Worm (Caenorhabditis elegans): Measurements from ENCODE around the gene ced-4.

DNA sequence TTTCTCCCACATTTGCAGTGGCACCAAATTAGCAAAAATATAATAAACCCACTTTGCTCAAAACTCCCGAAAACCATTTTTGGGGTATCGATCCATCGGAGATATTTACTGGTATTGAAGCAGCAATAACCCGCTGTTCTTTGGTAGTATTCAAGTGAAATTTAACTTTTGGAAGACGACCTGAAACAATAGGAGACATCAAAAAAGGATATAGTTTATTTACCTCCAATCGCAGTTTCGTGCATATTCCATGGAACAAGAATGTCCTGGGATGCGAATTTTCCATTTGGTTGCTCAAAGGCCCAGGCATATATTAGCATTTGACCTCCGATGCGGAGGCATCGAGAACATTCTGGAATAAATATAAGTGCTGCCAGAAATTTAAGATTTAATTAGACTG, 21.3 kb downstream of the ced-4 start:
- TF ChIP-seq snpc-4 (tag; optimal IDR thresholded peaks at IDR 0.05): no peak
- no peak for TF ChIP-seq fkh-10 (GFP tag; optimal IDR thresholded peaks at IDR 0.05)

Data from whole organism, L3 larva.